Fruit fly (Drosophila melanogaster) whole organism, embryonic: Measurements from ENCODE around the gene CycG.
A peak's percentile ranks its signal among the peaks of the same experiment; 100 is the strongest.

Source experiments
- CG10267 ChIP-seq: fragments of 200-800 bp; sonication (Bioruptor generic); optimal IDR thresholded peaks from 2 replicates; lab custom pipeline; 2018; ENCODE audit warnings: missing biosample characterization, mild to moderate bottlenecking, missing genetic modification characterization, moderate library complexity
- CG13775 ChIP-seq: fragments of 200-800 bp; sonication (Bioruptor generic); optimal IDR thresholded peaks from 3 replicates; lab custom pipeline; 2017; ENCODE audit warnings: missing biosample characterization, mild to moderate bottlenecking, missing genetic modification characterization
- CG14441 ChIP-seq: fragments of 200-800 bp; sonication (Bioruptor generic); IDR thresholded peaks from 2 replicates; pipeline ENCODE4 v1.3.6; 2022; ENCODE audit warnings: missing biosample characterization, missing genetic modification characterization
- CG14860 ChIP-seq: fragments of 200-800 bp; sonication (Bioruptor generic); IDR thresholded peaks from 3 replicates; pipeline ENCODE4 v1.3.6; 2022; ENCODE audit warnings: missing biosample characterization, missing genetic modification characterization; ENCODE audit not compliant: partially characterized antibody
- CG15479 ChIP-seq: fragments of 200-800 bp; sonication (Bioruptor generic); optimal IDR thresholded peaks from 3 replicates; lab custom pipeline; 2019; ENCODE audit warnings: missing biosample characterization, mild to moderate bottlenecking, missing genetic modification characterization, moderate library complexity
- CG15514 ChIP-seq: fragments of 200-800 bp; sonication (Bioruptor generic); optimal IDR thresholded peaks from 3 replicates; lab custom pipeline; 2017; ENCODE audit warnings: missing biosample characterization, missing genetic modification characterization, mild to moderate bottlenecking, moderate library complexity, missing genetic modification reagents
- CG16813 ChIP-seq: fragments of 200-800 bp; sonication (Bioruptor generic); IDR thresholded peaks from 3 replicates; pipeline ENCODE4 v1.3.6; 2022; ENCODE audit warnings: missing biosample characterization, missing genetic modification characterization; ENCODE audit not compliant: partially characterized antibody
- CG16863 ChIP-seq: fragments of 200-800 bp; sonication (Bioruptor generic); optimal IDR thresholded peaks from 3 replicates; lab custom pipeline; 2016; ENCODE audit warnings: missing biosample characterization, missing genetic modification characterization
- CG2678 ChIP-seq: fragments of 200-800 bp; sonication (Bioruptor generic); optimal IDR thresholded peaks from 3 replicates; lab custom pipeline; 2019; ENCODE audit warnings: missing biosample characterization, mild to moderate bottlenecking, missing genetic modification characterization, moderate library complexity
- CG3065 ChIP-seq: fragments of 200-800 bp; sonication (Bioruptor generic); optimal IDR thresholded peaks from 2 replicates; lab custom pipeline; 2016; ENCODE audit warnings: missing biosample characterization, missing genetic modification characterization
- CG3847 ChIP-seq: fragments of 200-800 bp; sonication (Bioruptor generic); IDR thresholded peaks from 2 replicates; pipeline ENCODE4 v1.3.6; 2022; ENCODE audit warnings: missing biosample characterization, missing genetic modification characterization
- CG4820 ChIP-seq: fragments of 200-800 bp; sonication (Bioruptor generic); optimal IDR thresholded peaks from 3 replicates; lab custom pipeline; 2016; ENCODE audit warnings: missing biosample characterization, missing genetic modification characterization
- CG6254 ChIP-seq: fragments of 200-800 bp; sonication (Bioruptor generic); optimal IDR thresholded peaks from 3 replicates; lab custom pipeline; 2017; ENCODE audit warnings: mild to moderate bottlenecking, missing biosample characterization, missing genetic modification reagents, missing genetic modification characterization
- CG6683 ChIP-seq: fragments of 200-800 bp; sonication (Bioruptor generic); optimal IDR thresholded peaks from 2 replicates; lab custom pipeline; 2017; ENCODE audit warnings: missing biosample characterization, mild to moderate bottlenecking, missing genetic modification characterization, missing genetic modification reagents
- CG6765 ChIP-seq: fragments of 200-800 bp; sonication (Bioruptor generic); optimal IDR thresholded peaks from 3 replicates; lab custom pipeline; 2017; ENCODE audit warnings: missing biosample characterization, mild to moderate bottlenecking, missing genetic modification characterization
- CG8478 ChIP-seq: fragments of >200 bp; optimal IDR thresholded peaks from 2 replicates; lab custom pipeline; 2018
- D19A ChIP-seq: fragments of 200-800 bp; optimal IDR thresholded peaks from 3 replicates; lab custom pipeline; 2019; ENCODE audit warnings: missing biosample characterization, mild to moderate bottlenecking, missing genetic modification characterization, moderate library complexity
- E2f2 ChIP-seq: fragments of 200-800 bp; sonication (Bioruptor generic); IDR thresholded peaks from 2 replicates; pipeline ENCODE4 v1.3.6; 2022; ENCODE audit warnings: missing biosample characterization, missing genetic modification characterization
- HLH3B ChIP-seq: fragments of 200-800 bp; sonication (Bioruptor generic); IDR thresholded peaks from 2 replicates; pipeline ENCODE4 v1.3.6; 2022; ENCODE audit warnings: missing biosample characterization, missing genetic modification characterization
- HLH4C ChIP-seq: fragments of 200-800 bp; sonication (Bioruptor generic); IDR thresholded peaks from 3 replicates; pipeline ENCODE4 v1.3.6; 2022; ENCODE audit warnings: missing biosample characterization, missing genetic modification characterization; ENCODE audit not compliant: partially characterized antibody
- Hmr ChIP-seq: fragments of 200-800 bp; sonication (Bioruptor generic); optimal IDR thresholded peaks from 3 replicates; lab custom pipeline; 2017; ENCODE audit warnings: mild to moderate bottlenecking, missing biosample characterization, missing genetic modification reagents, missing genetic modification characterization
- Hsf ChIP-seq: fragments of 200-800 bp; sonication (Bioruptor generic); optimal IDR thresholded peaks from 3 replicates; lab custom pipeline; 2016; ENCODE audit warnings: missing biosample characterization, missing genetic modification characterization
- Lpt ChIP-seq: fragments of >200 bp; optimal IDR thresholded peaks from 2 replicates; lab custom pipeline; 2018; ENCODE audit warnings: missing biosample characterization, missing genetic modification characterization
- MESR4 ChIP-seq: fragments of 200-800 bp; sonication (Bioruptor generic); optimal IDR thresholded peaks from 2 replicates; lab custom pipeline; 2018; ENCODE audit warnings: missing biosample characterization, mild to moderate bottlenecking, missing genetic modification characterization, moderate library complexity
- Nf-YC ChIP-seq: fragments of 200-800 bp; optimal IDR thresholded peaks from 3 replicates; lab custom pipeline; 2019; ENCODE audit warnings: missing biosample characterization, mild to moderate bottlenecking, missing genetic modification characterization, moderate library complexity
- Oaz ChIP-seq: fragments of 200-800 bp; sonication (Bioruptor generic); IDR thresholded peaks from 2 replicates; pipeline ENCODE4 v1.3.6; 2022; ENCODE audit warnings: missing biosample characterization, missing genetic modification characterization
- Ptx1 ChIP-seq: fragments of 200-800 bp; sonication (Bioruptor generic); IDR thresholded peaks from 2 replicates; pipeline ENCODE4 v1.3.6; 2022; ENCODE audit warnings: missing biosample characterization, missing genetic modification characterization
- Rx ChIP-seq: fragments of 200-800 bp; sonication (Bioruptor generic); IDR thresholded peaks from 2 replicates; pipeline ENCODE4 v1.3.6; 2022; ENCODE audit warnings: missing biosample characterization, missing genetic modification characterization
- Sin3A ChIP-seq: fragments of >200 bp; optimal IDR thresholded peaks from 2 replicates; lab custom pipeline; 2018
- Taf1 ChIP-seq: fragments of 200-800 bp; sonication (Bioruptor generic); IDR thresholded peaks from 2 replicates; pipeline ENCODE4 v1.3.6; 2022; ENCODE audit warnings: missing biosample characterization, missing genetic modification characterization
- ap ChIP-seq: fragments of 200-800 bp; sonication (Bioruptor generic); IDR thresholded peaks from 2 replicates; pipeline ENCODE4 v1.3.6; 2022; ENCODE audit warnings: missing biosample characterization, missing genetic modification characterization
- ara ChIP-seq: fragments of 200-800 bp; sonication (Bioruptor generic); IDR thresholded peaks from 2 replicates; pipeline ENCODE4 v1.3.6; 2022; ENCODE audit warnings: missing biosample characterization, missing genetic modification characterization
- chn ChIP-seq: fragments of 200-800 bp; sonication (Bioruptor generic); optimal IDR thresholded peaks from 2 replicates; lab custom pipeline; 2016; ENCODE audit warnings: missing biosample characterization, missing genetic modification characterization
- danr ChIP-seq: fragments of 200-800 bp; sonication (Bioruptor generic); IDR thresholded peaks from 2 replicates; pipeline ENCODE4 v1.3.6; 2022; ENCODE audit warnings: missing biosample characterization, missing genetic modification characterization
- dm ChIP-seq: fragments of 200-800 bp; sonication (Bioruptor generic); optimal IDR thresholded peaks from 3 replicates; lab custom pipeline; 2016; ENCODE audit warnings: missing biosample characterization, missing genetic modification characterization
- eyg ChIP-seq: fragments of 200-800 bp; sonication (Bioruptor generic); optimal IDR thresholded peaks from 3 replicates; lab custom pipeline; 2016; ENCODE audit warnings: missing biosample characterization, missing genetic modification characterization
- gcm2 ChIP-seq: fragments of 200-800 bp; sonication (Bioruptor generic); optimal IDR thresholded peaks from 2 replicates; lab custom pipeline; 2016; ENCODE audit warnings: missing biosample characterization, missing genetic modification characterization
- kah ChIP-seq: fragments of 200-800 bp; sonication (Bioruptor generic); optimal IDR thresholded peaks from 2 replicates; lab custom pipeline; 2018; ENCODE audit warnings: missing biosample characterization, mild to moderate bottlenecking, missing genetic modification characterization
- lilli ChIP-seq: fragments of 200-800 bp; sonication (Bioruptor generic); optimal IDR thresholded peaks from 3 replicates; lab custom pipeline; 2016; ENCODE audit warnings: missing biosample characterization, missing genetic modification characterization
- lola ChIP-seq, 3 experiments: fragments of >200 bp in 2 of 3; fragments of 200-800 bp in 1 of 3; sonication (Bioruptor generic) in 1 of 3; optimal IDR thresholded peaks; 2 replicates each; lab custom pipeline; 2017 to 2019; ENCODE audit warnings: missing biosample characterization in 3 of 3, missing genetic modification characterization in 3 of 3, mild to moderate bottlenecking in 1 of 3, moderate library complexity in 1 of 3
- maf-S ChIP-seq: fragments of 200-800 bp; sonication (Bioruptor generic); optimal IDR thresholded peaks from 2 replicates; lab custom pipeline; 2016; ENCODE audit warnings: missing biosample characterization, missing genetic modification characterization
- mam ChIP-seq: fragments of 200-800 bp; sonication (Bioruptor generic); optimal IDR thresholded peaks from 3 replicates; lab custom pipeline; 2016; ENCODE audit warnings: missing biosample characterization, missing genetic modification characterization
- pan ChIP-seq, 4 experiments: fragments of >200 bp in 3 of 4; fragments of 200-800 bp in 1 of 4; sonication (Bioruptor generic) in 1 of 4; optimal IDR thresholded peaks in 3 of 4; IDR thresholded peaks in 1 of 4; 2 replicates each; pipeline versions ENCODE4 v1.3.6 to Lab custom; 2017 to 2022; ENCODE audit warnings: missing biosample characterization in 2 of 4, missing genetic modification characterization in 2 of 4, mixed read lengths in 1 of 4
- ranshi ChIP-seq: fragments of 200-800 bp; sonication (Bioruptor generic); IDR thresholded peaks from 2 replicates; pipeline ENCODE4 v1.3.6; 2022; ENCODE audit warnings: missing biosample characterization, missing genetic modification characterization
- sd ChIP-seq: fragments of 200-800 bp; sonication (Bioruptor generic); optimal IDR thresholded peaks from 3 replicates; lab custom pipeline; 2018; ENCODE audit warnings: missing biosample characterization, mild to moderate bottlenecking, missing genetic modification characterization, moderate library complexity
- unc-4 ChIP-seq: fragments of 200-800 bp; sonication (Bioruptor generic); IDR thresholded peaks from 2 replicates; pipeline ENCODE4 v1.3.6; 2022; ENCODE audit warnings: missing biosample characterization, missing genetic modification characterization; ENCODE audit not compliant: partially characterized antibody
- vnd ChIP-seq: fragments of 200-800 bp; sonication (Bioruptor generic); IDR thresholded peaks from 3 replicates; pipeline ENCODE4 v1.3.6; 2022; ENCODE audit warnings: missing biosample characterization, missing genetic modification characterization; ENCODE audit not compliant: partially characterized antibody
- zen ChIP-seq: fragments of 200-800 bp; sonication (Bioruptor generic); optimal IDR thresholded peaks from 3 replicates; lab custom pipeline; 2018; ENCODE audit warnings: missing biosample characterization, mild to moderate bottlenecking, missing genetic modification characterization, moderate library complexity
- zfh1 ChIP-seq: fragments of 200-800 bp; sonication (Bioruptor generic); IDR thresholded peaks from 3 replicates; pipeline ENCODE4 v1.3.6; 2022; ENCODE audit warnings: missing biosample characterization, missing genetic modification characterization

CycG gene

DNA sequence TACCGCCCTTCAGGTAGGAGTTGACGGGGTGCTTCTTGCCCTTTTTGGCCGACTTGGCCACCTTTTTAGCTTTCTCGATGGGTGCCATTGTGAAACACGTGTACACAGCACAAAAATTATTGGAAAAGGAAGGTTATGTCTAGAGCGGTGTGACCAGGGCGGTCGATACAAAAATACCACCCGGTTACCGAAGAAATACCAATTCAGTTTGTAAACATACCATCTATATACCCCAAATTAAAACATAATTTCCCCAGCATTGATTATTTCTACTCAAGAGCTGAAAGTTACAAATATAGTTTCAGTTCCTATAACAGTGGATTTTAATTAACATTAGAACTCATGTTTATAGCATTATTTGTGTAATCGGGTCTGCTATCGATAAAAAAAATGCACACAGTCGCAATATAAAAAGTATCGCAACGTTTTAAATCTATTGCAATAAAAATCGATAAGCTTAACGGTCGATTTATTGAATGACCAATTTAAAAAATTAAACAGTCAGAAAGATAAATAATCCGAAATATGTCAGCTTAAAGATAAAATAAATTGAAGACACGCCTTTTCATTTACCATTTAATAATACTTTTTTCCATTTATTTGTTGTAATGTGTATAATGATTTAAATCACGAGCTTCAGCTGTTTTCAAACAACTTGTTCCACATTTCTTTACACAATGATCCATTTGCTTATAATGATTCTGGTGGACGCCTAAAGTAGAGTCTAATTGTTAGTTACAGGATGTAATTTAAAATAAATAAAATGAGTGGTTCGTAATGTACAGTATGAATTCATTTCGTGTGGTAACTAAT, 16.2 kb downstream of the CycG start, which contains the start of gene RpL6 (continued):
- TF ChIP-seq Ptx1 (GFP tag; lab: Robert Waterston, UW) (no peak), lilli (peak; percentile 40), CG16863 (GFP tag; lab: Kevin White, UChicago) (no peak), CG6765 (GFP tag; lab: Kevin White, UChicago) (peak; percentile 61), CG15479 (no peak), dm (GFP tag; lab: Kevin White, UChicago) (peak; percentile 99), Oaz (GFP tag; lab: Robert Waterston, UW) (no peak), ranshi (GFP tag; lab: Robert Waterston, UW) (no peak), zfh1 (GFP tag; lab: Robert Waterston, UW) (no peak), ara (no peak), CG6254 (GFP tag; lab: Kevin White, UChicago) (peak; percentile 6), Lpt (GFP tag; lab: Kevin White, UChicago) (no peak), CG2678 (tag; lab: Kevin White, UChicago) (peak; percentile 25), vnd (GFP tag; lab: Robert Waterston, UW) (peak; percentile 73), HLH4C (GFP tag; lab: Robert Waterston, UW) (peak; percentile 90), HLH3B (GFP tag; lab: Robert Waterston, UW) (peak; percentile 13; the same call in 1 of the 2 replicates), mam (no peak), eyg (GFP tag; lab: Kevin White, UChicago) (no peak), CG4820 (GFP tag; lab: Kevin White, UChicago) (no peak), unc-4 (peak; percentile 86), danr (GFP tag; lab: Robert Waterston, UW) (no peak), sd (tag; lab: Kevin White, UChicago) (peak; percentile 57), zen (tag; lab: Kevin White, UChicago) (peak; percentile 3), CG14441 (GFP tag; lab: Robert Waterston, UW) (peak; percentile 34; the same call in 1 of the 2 replicates), kah (peak; percentile 20), CG14860 (GFP tag; lab: Robert Waterston, UW) (peak; percentile 78), Hmr (peak; percentile 57), Rx (GFP tag; lab: Robert Waterston, UW) (no peak), gcm2 (GFP tag; lab: Kevin White, UChicago) (no peak), CG3065 (GFP tag; lab: Kevin White, UChicago) (no peak), MESR4 (GFP tag; lab: Kevin White, UChicago) (peak; percentile 100), Hsf (GFP tag; lab: Kevin White, UChicago) (peak; percentile 30), ap (GFP tag; lab: Robert Waterston, UW) (no peak), CG8478 (lab: Kevin White, UChicago) (no peak), Nf-YC (peak; percentile 33), maf-S (no peak), CG3847 (GFP tag; lab: Robert Waterston, UW) (peak; percentile 31; the same call in 1 of the 2 replicates), chn (no peak), CG6683 (GFP tag; lab: Kevin White, UChicago) (no peak), CG16813 (peak; percentile 82), CG10267 (tag; lab: Kevin White, UChicago) (peak; percentile 77), CG13775 (GFP tag; lab: Kevin White, UChicago) (peak; percentile 31), pan (optimal IDR thresholded peaks at IDR 0.05; lab: Kevin White, UChicago) (no peak), pan (GFP tag; optimal IDR thresholded peaks at IDR 0.05 in 1 of 2, IDR thresholded peaks at IDR 0.05 in 1 of 2) (no peak), CG15514 (GFP tag; lab: Kevin White, UChicago) (peak; percentile 80), D19A (no peak), Sin3A (no peak), E2f2 (GFP tag; lab: Robert Waterston, UW) (peak; percentile 56; the same call in 1 of the 2 replicates), lola (GFP tag; optimal IDR thresholded peaks at IDR 0.05; lab: Kevin White, UChicago) (peak in 1 of 3 experiments; percentile 13), Taf1 (GFP tag; lab: Robert Waterston, UW) (no peak)
